Worm (Caenorhabditis elegans): ENCODE measurements around the gene rab-30.

Gene rab-30

DNA sequence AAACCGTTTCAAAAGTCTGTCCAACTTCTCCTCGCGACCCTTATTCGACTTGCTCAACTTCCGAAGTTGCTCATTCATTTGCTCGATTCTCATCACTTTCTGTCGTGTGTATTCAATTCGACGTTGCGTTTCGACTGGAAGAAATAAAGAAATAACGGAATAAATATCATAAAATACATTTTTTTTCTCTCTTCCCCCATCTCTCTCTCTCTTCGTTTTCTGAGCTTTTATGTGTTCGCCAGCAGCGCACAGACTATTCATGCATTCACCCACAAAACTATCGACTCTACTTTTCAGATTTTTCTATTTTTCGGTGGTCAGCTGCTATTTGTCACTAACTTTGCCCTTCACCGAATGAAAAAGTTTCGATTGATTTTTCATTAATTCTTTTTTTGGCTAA lies at the start of gene rab-30:
Gene rab-30, plus strand, starts transcription at position 301 of the 400 bp plus-strand sequence.
- no peak for TF ChIP-seq ref-1 (GFP tag; conservative IDR thresholded peaks at IDR 0.05)
- no peak for TF ChIP-seq flt-1 (GFP tag; IDR thresholded peaks at IDR 0.05)

DNA sequence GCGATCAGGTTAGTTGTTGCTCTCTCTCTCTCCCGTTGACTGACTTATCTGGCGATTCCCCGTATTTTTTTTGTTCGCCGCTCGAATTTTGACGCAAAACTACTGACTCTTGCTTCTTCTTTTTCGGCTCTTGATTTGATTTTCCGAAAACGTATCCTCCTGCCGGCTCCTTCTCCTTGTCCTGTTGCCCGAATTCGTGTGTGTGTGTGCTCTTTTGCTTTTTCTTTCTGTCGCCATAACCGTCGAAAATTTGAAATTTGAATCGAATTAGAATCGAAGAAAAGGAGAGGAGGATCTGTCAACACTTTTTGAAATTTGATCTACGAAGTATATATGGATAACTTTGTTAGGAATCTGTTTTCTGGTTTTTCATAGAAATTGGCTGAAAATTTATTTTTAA lies 47.8 kb upstream of the rab-30 start:
- no peak for TF ChIP-seq cog-1 (tag; optimal IDR thresholded peaks at IDR 0.05)
- TF ChIP-seq ztf-23 (GFP tag; IDR thresholded peaks at IDR 0.05), result no peak
- TF ChIP-seq T22C8.4 (GFP tag; IDR thresholded peaks at IDR 0.05), result no peak
- no peak for TF ChIP-seq klf-2 (GFP tag; conservative IDR thresholded peaks at IDR 0.05)
- no peak for TF ChIP-seq ref-1 (GFP tag; conservative IDR thresholded peaks at IDR 0.05)
- TF ChIP-seq flt-1 (GFP tag; IDR thresholded peaks at IDR 0.05), result no peak
- TF ChIP-seq ztf-29 (GFP tag; IDR thresholded peaks at IDR 0.05), result no peak
- TF ChIP-seq tab-1 (GFP tag; IDR thresholded peaks at IDR 0.05), result no peak
- TF ChIP-seq med-1 (GFP tag; optimal IDR thresholded peaks at IDR 0.05; ENCODE audit: insufficient read depth), result no peak

DNA sequence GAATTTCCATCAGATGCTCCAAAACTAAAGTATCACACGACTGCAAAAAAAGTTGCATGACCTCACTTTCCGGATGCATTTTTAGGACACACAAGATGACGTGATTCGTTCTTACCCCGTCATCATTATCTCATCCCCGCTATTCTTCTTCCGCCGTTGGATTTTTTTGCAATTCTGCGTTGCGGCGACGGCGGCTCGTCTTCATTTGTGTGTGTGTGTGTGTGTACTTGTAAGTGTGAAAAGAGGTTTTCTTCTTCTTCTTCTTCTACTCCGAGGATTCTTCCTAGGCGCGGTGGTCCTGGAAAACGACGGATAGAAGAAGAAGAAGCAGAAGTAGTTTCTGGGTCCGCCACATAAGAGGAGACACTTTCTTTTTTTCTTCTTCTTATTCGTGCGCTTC lies 44.6 kb upstream of the rab-30 start:
- TF ChIP-seq ztf-23 (GFP tag; IDR thresholded peaks at IDR 0.05) (no peak), flt-1 (GFP tag; IDR thresholded peaks at IDR 0.05) (no peak), klf-2 (GFP tag; conservative IDR thresholded peaks at IDR 0.05) (no peak)

DNA sequence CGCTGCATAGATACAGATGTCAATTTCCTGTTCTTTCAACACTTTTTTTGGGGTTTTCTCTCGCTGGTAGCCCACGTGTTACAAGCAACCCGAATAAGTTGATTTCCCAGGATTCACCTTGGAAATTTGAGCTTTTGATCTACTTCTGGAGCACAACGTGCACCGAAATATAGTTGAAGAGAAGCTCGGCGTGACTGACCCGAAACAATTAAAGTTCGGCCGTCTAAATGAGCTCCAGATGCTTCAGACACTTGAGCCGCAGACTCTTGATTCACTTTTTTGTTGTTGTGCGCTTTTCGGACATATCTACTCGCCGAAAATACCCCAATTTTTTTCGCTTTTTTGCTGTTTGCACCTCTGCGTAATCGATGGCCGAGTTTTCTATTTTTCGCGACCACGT lies 41.5 kb upstream of the rab-30 start:
- TF ChIP-seq ztf-23 (GFP tag; IDR thresholded peaks at IDR 0.05) (no peak), ref-1 (GFP tag; conservative IDR thresholded peaks at IDR 0.05) (no peak), tab-1 (GFP tag; IDR thresholded peaks at IDR 0.05) (no peak), med-1 (GFP tag; optimal IDR thresholded peaks at IDR 0.05; ENCODE audit: insufficient read depth) (no peak), T22C8.4 (GFP tag; IDR thresholded peaks at IDR 0.05) (no peak), klf-2 (GFP tag; conservative IDR thresholded peaks at IDR 0.05) (no peak), flt-1 (GFP tag; IDR thresholded peaks at IDR 0.05) (no peak), cog-1 (tag; optimal IDR thresholded peaks at IDR 0.05) (no peak), ztf-29 (GFP tag; IDR thresholded peaks at IDR 0.05) (no peak)

DNA sequence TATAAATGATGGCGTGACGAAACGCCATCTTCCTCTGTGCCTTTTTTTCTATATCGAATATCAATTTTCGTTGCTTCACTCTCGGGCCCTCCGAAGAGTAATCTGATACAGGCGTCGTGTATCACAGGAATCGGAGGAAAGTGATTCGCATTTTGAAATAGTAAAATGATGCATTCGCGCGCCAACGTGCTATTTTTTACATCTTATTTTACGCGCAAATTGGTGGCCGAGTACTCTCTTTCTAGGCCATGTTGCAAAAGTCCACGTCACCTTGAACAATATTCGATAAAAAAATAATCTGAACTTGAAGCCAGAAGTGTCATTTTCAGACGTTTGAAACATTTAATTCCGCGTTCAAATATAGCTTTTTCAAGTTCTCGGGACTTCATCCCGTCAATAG lies 40.8 kb upstream of the rab-30 start:
- TF ChIP-seq klf-2 (GFP tag; conservative IDR thresholded peaks at IDR 0.05) (no peak), flt-1 (GFP tag; IDR thresholded peaks at IDR 0.05) (no peak), ref-1 (GFP tag; conservative IDR thresholded peaks at IDR 0.05) (no peak), ztf-23 (GFP tag; IDR thresholded peaks at IDR 0.05) (no peak), tab-1 (GFP tag; IDR thresholded peaks at IDR 0.05) (no peak), ztf-29 (GFP tag; IDR thresholded peaks at IDR 0.05) (no peak), T22C8.4 (GFP tag; IDR thresholded peaks at IDR 0.05) (no peak), cog-1 (tag; optimal IDR thresholded peaks at IDR 0.05) (no peak), med-1 (GFP tag; optimal IDR thresholded peaks at IDR 0.05; ENCODE audit: insufficient read depth) (no peak)

DNA sequence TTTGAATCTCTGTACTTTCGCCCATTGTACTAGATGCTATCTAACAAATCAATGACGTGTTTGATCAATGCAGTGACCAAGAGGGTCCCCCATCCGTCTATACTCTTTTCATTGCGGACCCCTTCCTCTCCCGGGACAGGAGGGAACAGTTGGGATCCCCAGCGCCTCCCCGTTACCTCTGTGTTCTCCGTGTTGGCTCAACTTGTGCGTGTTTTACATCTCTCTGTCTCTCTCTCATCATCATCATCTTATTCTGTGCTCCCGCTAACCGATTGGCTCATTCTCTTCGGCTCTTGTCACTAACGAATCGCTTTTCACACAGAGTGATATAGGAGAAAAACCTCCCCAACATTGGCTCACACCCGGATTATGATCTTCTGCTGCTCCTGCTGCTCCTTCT lies 39.9 kb upstream of the rab-30 start, which contains the start of gene unc-49:
Gene unc-49, plus strand, starts transcription at position 240 of the 400 bp plus-strand sequence.
- TF ChIP-seq med-1 (GFP tag; optimal IDR thresholded peaks at IDR 0.05; ENCODE audit: insufficient read depth), result no peak

DNA sequence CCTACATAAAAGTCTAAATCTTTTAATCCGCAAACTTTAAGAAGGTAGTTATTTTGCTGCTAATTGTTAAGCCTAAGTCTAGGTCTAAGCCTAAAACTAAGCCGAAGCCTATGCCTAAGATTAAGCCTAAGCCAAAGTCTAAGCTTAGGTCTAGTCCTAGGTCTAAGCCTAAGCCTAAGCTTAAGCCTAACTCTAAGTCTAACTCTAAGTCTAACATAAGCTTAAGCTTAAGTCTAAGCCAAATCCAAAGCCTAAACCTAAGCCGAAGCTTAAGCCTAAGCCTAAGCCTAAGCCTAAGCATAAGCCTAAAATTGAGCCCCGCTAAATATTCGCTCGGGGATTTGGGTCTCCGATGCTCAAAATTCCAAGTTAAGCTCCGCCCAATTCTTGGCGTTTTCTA lies 39.2 kb upstream of the rab-30 start:
- TF ChIP-seq ztf-29 (GFP tag; IDR thresholded peaks at IDR 0.05) (peak; percentile 14; the same call in 1 of the 2 replicates), tab-1 (GFP tag; IDR thresholded peaks at IDR 0.05) (no peak)

DNA sequence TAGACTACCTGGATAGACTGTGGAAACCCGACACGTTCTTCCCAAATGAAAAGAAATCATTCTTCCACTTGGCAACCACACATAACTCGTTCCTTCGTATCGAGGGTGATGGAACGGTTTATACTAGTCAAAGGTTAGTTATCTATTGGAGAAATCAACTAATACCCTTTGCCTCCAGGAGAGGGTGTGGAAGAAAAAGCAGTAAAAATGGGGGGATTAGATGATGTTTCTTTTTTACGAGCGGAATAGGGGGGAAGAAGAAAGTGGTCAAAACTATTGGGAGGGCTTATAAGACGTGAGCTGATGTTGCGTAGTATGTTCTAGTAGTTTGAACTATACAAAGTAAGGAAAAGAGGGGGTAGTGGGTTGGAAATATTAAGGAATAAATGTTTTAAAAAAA lies 37.4 kb upstream of the rab-30 start:
- TF ChIP-seq ztf-29 (GFP tag; IDR thresholded peaks at IDR 0.05) (no peak), cog-1 (tag; optimal IDR thresholded peaks at IDR 0.05) (no peak), klf-2 (GFP tag; conservative IDR thresholded peaks at IDR 0.05) (no peak), ref-1 (GFP tag; conservative IDR thresholded peaks at IDR 0.05) (no peak), med-1 (GFP tag; optimal IDR thresholded peaks at IDR 0.05; ENCODE audit: insufficient read depth) (no peak), tab-1 (GFP tag; IDR thresholded peaks at IDR 0.05) (no peak), ztf-23 (GFP tag; IDR thresholded peaks at IDR 0.05) (no peak), T22C8.4 (GFP tag; IDR thresholded peaks at IDR 0.05) (no peak), flt-1 (GFP tag; IDR thresholded peaks at IDR 0.05) (no peak)

DNA sequence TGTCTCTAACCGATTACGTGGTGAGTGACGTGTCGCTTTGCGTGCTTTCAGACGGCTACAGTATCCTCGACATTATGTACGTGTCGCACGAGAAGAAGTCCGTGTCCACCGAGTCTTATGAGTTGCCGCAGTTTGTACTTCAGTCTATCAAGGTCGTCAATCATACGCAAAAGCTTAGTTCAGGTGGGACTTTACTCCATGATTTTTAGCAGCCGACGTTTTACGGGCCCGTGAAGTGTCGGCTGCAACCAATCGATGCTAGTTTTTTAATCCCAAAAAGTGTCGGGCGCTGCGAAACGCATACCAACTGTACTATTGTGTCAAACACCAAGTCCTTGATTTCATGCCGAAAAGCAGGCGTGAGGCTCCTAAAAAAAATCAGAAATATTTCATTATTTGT lies 35.6 kb upstream of the rab-30 start:
- no peak for TF ChIP-seq ztf-29 (GFP tag; IDR thresholded peaks at IDR 0.05)

DNA sequence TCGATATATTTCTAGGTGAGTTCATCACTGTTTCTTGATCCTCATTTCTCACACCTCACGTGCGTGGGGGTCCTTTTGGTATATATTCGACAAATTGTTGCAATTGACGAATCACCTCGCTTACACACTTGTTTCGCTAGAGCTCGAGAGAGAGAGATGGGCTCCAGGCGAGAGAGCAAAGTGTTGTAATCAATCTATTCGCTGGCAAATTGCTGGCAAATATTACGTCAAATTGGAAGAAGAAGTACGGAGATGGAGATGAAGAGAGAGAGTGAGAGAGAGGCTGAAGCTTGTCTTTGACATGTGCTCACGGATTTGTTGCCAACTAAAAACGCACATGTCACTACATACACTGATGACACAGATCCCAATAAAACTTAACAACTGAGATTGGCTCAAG lies 34.5 kb upstream of the rab-30 start:
- no peak for TF ChIP-seq cog-1 (tag; optimal IDR thresholded peaks at IDR 0.05)
- TF ChIP-seq med-1 (GFP tag; optimal IDR thresholded peaks at IDR 0.05; ENCODE audit: insufficient read depth), result no peak
- TF ChIP-seq ref-1 (GFP tag; conservative IDR thresholded peaks at IDR 0.05), result no peak

DNA sequence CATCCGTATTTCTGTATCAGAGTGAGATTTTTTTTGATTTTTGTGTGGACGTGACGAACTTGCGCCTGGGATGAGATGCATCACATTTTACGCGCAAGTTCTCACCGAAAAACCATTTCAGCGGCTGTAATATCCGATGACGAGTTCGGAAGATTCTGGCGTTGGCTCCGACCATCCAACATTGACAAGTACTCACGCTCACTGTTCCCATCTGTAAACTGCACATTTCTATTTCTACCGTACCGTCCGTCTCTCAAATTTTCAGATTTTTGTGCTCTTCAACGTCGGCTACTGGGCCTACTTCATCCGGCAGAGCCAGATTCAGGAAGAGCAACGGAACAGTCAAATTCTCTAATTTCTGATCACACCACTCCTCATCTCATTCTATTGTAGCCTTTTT lies 33.0 kb upstream of the rab-30 start:
- TF ChIP-seq T22C8.4 (GFP tag; IDR thresholded peaks at IDR 0.05) (no peak), ref-1 (GFP tag; conservative IDR thresholded peaks at IDR 0.05) (no peak), cog-1 (tag; optimal IDR thresholded peaks at IDR 0.05) (no peak), ztf-23 (GFP tag; IDR thresholded peaks at IDR 0.05) (no peak), med-1 (GFP tag; optimal IDR thresholded peaks at IDR 0.05; ENCODE audit: insufficient read depth) (no peak), flt-1 (GFP tag; IDR thresholded peaks at IDR 0.05) (no peak), ztf-29 (GFP tag; IDR thresholded peaks at IDR 0.05) (no peak), klf-2 (GFP tag; conservative IDR thresholded peaks at IDR 0.05) (no peak), tab-1 (GFP tag; IDR thresholded peaks at IDR 0.05) (no peak)

DNA sequence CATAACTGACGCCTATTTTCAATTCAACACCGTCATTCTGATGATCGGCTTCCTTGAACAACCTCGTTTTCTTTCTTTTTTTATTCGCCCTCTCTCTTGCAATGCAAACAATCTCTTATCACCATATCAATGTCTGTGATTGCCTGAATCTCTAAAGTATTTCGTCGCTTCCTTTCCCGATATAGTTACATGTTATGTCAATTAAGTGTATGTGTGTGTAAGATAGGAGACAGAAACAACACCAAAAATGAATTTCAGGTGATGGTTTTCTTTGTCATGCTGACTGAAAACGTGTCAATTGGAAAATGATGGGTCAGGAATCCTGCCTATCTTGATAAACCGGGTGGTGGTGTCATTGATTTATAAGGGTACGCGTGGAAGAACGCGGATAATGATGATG lies 27.1 kb upstream of the rab-30 start:
- TF ChIP-seq ztf-29 (GFP tag; IDR thresholded peaks at IDR 0.05) (no peak), ztf-23 (GFP tag; IDR thresholded peaks at IDR 0.05) (no peak), cog-1 (tag; optimal IDR thresholded peaks at IDR 0.05) (no peak), klf-2 (GFP tag; conservative IDR thresholded peaks at IDR 0.05) (no peak), tab-1 (GFP tag; IDR thresholded peaks at IDR 0.05) (no peak), ref-1 (GFP tag; conservative IDR thresholded peaks at IDR 0.05) (no peak), flt-1 (GFP tag; IDR thresholded peaks at IDR 0.05) (no peak), med-1 (GFP tag; optimal IDR thresholded peaks at IDR 0.05; ENCODE audit: insufficient read depth) (no peak), T22C8.4 (GFP tag; IDR thresholded peaks at IDR 0.05) (no peak)

All from whole organism, midembryonic.